Fruit fly (Drosophila melanogaster) whole organism, pupa: ENCODE results near the gene Gapdh2.
A peak's percentile ranks its signal among the peaks of the same experiment; 100 is the strongest.

Experiments
- CG10348 ChIP-seq: fragments of 200-800 bp; sonication (Bioruptor generic); IDR thresholded peaks from 2 replicates; pipeline ENCODE4 v1.3.6; 2022; ENCODE audit warnings: missing biosample characterization, missing genetic modification characterization
- CG12605 ChIP-seq: fragments of 200-800 bp; sonication (Bioruptor generic); IDR thresholded peaks from 2 replicates; pipeline ENCODE4 v1.3.6; 2022; ENCODE audit warnings: missing biosample characterization, missing genetic modification characterization
- CG13204 ChIP-seq: fragments of 200-800 bp; sonication (Bioruptor generic); optimal IDR thresholded peaks from 2 replicates; lab custom pipeline; 2018; ENCODE audit warnings: missing biosample characterization, mild to moderate bottlenecking, missing genetic modification characterization, moderate library complexity
- CG14655 ChIP-seq: fragments of 200-800 bp; sonication (Bioruptor generic); optimal IDR thresholded peaks from 3 replicates; lab custom pipeline; 2017; ENCODE audit warnings: mild to moderate bottlenecking, missing biosample characterization, missing genetic modification reagents, missing genetic modification characterization
- CG15710 ChIP-seq: fragments of 200-800 bp; sonication (Bioruptor generic); optimal IDR thresholded peaks from 2 replicates; lab custom pipeline; 2018; ENCODE audit warnings: missing biosample characterization, mild to moderate bottlenecking, missing genetic modification characterization, moderate library complexity
- CG17806 ChIP-seq: fragments of 200-800 bp; sonication (Bioruptor generic); optimal IDR thresholded peaks from 2 replicates; lab custom pipeline; 2018; ENCODE audit warnings: missing biosample characterization, mild to moderate bottlenecking, missing genetic modification characterization, moderate library complexity
- CG32121 ChIP-seq: fragments of 200-800 bp; sonication (Bioruptor generic); IDR thresholded peaks from 2 replicates; pipeline ENCODE4 v1.3.6; 2022; ENCODE audit warnings: missing biosample characterization, missing genetic modification characterization
- CG34367 ChIP-seq: fragments of 200-800 bp; sonication (Bioruptor generic); optimal IDR thresholded peaks from 2 replicates; lab custom pipeline; 2018; ENCODE audit warnings: missing biosample characterization, mild to moderate bottlenecking, missing genetic modification characterization
- CG4496 ChIP-seq: fragments of 200-800 bp; sonication (Bioruptor generic); IDR thresholded peaks from 3 replicates; pipeline ENCODE4 v1.3.6; 2022; ENCODE audit warnings: missing biosample characterization, missing genetic modification characterization
- CG8159 ChIP-seq: fragments of 200-800 bp; sonication (Bioruptor generic); optimal IDR thresholded peaks from 3 replicates; lab custom pipeline; 2018; ENCODE audit warnings: missing biosample characterization, mild to moderate bottlenecking, missing genetic modification characterization, moderate library complexity
- CG8301 ChIP-seq: fragments of 200-800 bp; sonication (Bioruptor generic); optimal IDR thresholded peaks from 2 replicates; lab custom pipeline; 2018; ENCODE audit warnings: missing biosample characterization, mild to moderate bottlenecking, missing genetic modification characterization
- CG9948 ChIP-seq: fragments of 200-800 bp; sonication (Bioruptor generic); optimal IDR thresholded peaks from 2 replicates; lab custom pipeline; 2018; ENCODE audit warnings: missing biosample characterization, mild to moderate bottlenecking, missing genetic modification characterization, moderate library complexity
- D1 ChIP-seq: fragments of 200-800 bp; sonication (Bioruptor generic); optimal IDR thresholded peaks from 2 replicates; lab custom pipeline; 2018; ENCODE audit warnings: missing biosample characterization, mild to moderate bottlenecking, missing genetic modification characterization, moderate library complexity
- EcR ChIP-seq: fragments of 200-800 bp; sonication (Bioruptor generic); optimal IDR thresholded peaks from 3 replicates; lab custom pipeline; 2019; ENCODE audit warnings: missing biosample characterization, missing genetic modification characterization, mild to moderate bottlenecking, moderate library complexity, missing genetic modification reagents
- Ets98B ChIP-seq: fragments of 200-800 bp; sonication (Bioruptor generic); IDR thresholded peaks from 2 replicates; pipeline ENCODE4 v1.3.6; 2022; ENCODE audit warnings: missing biosample characterization, missing genetic modification characterization
- Pif1A ChIP-seq: fragments of 200-800 bp; sonication (Bioruptor generic); optimal IDR thresholded peaks from 3 replicates; lab custom pipeline; 2016; ENCODE audit warnings: missing biosample characterization, missing genetic modification characterization
- Pif1B ChIP-seq: fragments of 200-800 bp; sonication (Bioruptor generic); optimal IDR thresholded peaks from 3 replicates; lab custom pipeline; 2016; ENCODE audit warnings: missing biosample characterization, missing genetic modification characterization
- Snoo ChIP-seq: fragments of 200-800 bp; sonication (Bioruptor generic); optimal IDR thresholded peaks from 3 replicates; lab custom pipeline; 2017; ENCODE audit warnings: missing biosample characterization, mild to moderate bottlenecking, missing genetic modification characterization, inconsistent platforms
- fd96Ca ChIP-seq: fragments of 200-800 bp; sonication (Bioruptor generic); IDR thresholded peaks from 3 replicates; pipeline ENCODE4 v1.3.6; 2022; ENCODE audit warnings: missing biosample characterization, missing genetic modification characterization
- gl ChIP-seq: fragments of 200-800 bp; sonication (Bioruptor generic); optimal IDR thresholded peaks from 2 replicates; lab custom pipeline; 2018; ENCODE audit warnings: missing biosample characterization, mild to moderate bottlenecking, missing genetic modification characterization
- rn ChIP-seq: fragments of 200-800 bp; sonication (Bioruptor generic); IDR thresholded peaks from 2 replicates; pipeline ENCODE4 v1.3.6; 2022; ENCODE audit warnings: missing biosample characterization, missing genetic modification characterization

The Gapdh2 gene

dm6 chrX:15886411-15887246, 18.7 kb downstream of the Gapdh2 start:
- TF ChIP-seq CG9948 (tag; lab: Kevin White, UChicago) (peak; percentile 79), CG13204 (GFP tag; lab: Kevin White, UChicago) (peak; percentile 91), CG8301 (tag; lab: Kevin White, UChicago) (peak; percentile 81), Pif1A (GFP tag; lab: Kevin White, UChicago) (peak; percentile 94), CG14655 (GFP tag; lab: Kevin White, UChicago) (peak; percentile 34), rn (GFP tag; lab: Robert Waterston, UW) (peak; percentile 57), CG17806 (tag; lab: Kevin White, UChicago) (peak; percentile 84), CG4496 (peak; percentile 94), CG10348 (GFP tag; lab: Robert Waterston, UW) (no peak), CG12605 (peak; percentile 97), CG32121 (peak; percentile 91), fd96Ca (peak; percentile 91), CG34367 (peak; percentile 94), Pif1B (peak; percentile 91), CG8159 (peak; percentile 86), Snoo (tag; lab: Kevin White, UChicago) (peak; percentile 54), Ets98B (GFP tag; lab: Robert Waterston, UW) (peak; percentile 94), CG15710 (tag; lab: Kevin White, UChicago) (peak; percentile 91), EcR (GFP tag; lab: Kevin White, UChicago) (peak; percentile 65), gl (tag; lab: Kevin White, UChicago) (peak; percentile 97), D1 (tag; lab: Kevin White, UChicago) (no peak)

- TF ChIP-seq CG15710 (tag; lab: Kevin White, UChicago) (no peak), Pif1A (GFP tag; lab: Kevin White, UChicago) (no peak), CG4496 (peak; percentile 6; the same call in 1 of the 3 replicates), CG12605 (no peak)
- TF ChIP-seq, all 21 proteins: peak for 1
These were observed 19.3 kb downstream of the Gapdh2 start, which contains the start of gene tay for dm6 chrX:15887247-15887616. Gene tay, minus strand, starts transcription at chrX:15887311.

- TF ChIP-seq Pif1B (no peak), Snoo (tag; lab: Kevin White, UChicago) (no peak)
- TF ChIP-seq, all 21 proteins: peak for 0
These were observed 20.8 kb downstream of the Gapdh2 start for dm6 chrX:15888763-15889162.

- no peak for TF ChIP-seq CG17806 (tag; lab: Kevin White, UChicago)
- peak; percentile 32 for TF ChIP-seq CG15710 (tag; lab: Kevin White, UChicago)
- peak; percentile 13 for TF ChIP-seq Snoo (tag; lab: Kevin White, UChicago)
- TF ChIP-seq CG4496 = peak; percentile 16; the same call in 1 of the 3 replicates
- TF ChIP-seq Ets98B (GFP tag; lab: Robert Waterston, UW) = no peak
- TF ChIP-seq rn (GFP tag; lab: Robert Waterston, UW) = no peak
- no peak for TF ChIP-seq Pif1A (GFP tag; lab: Kevin White, UChicago)
- TF ChIP-seq gl (tag; lab: Kevin White, UChicago) = peak; percentile 5
- no peak for TF ChIP-seq CG10348 (GFP tag; lab: Robert Waterston, UW)
- TF ChIP-seq CG9948 (tag; lab: Kevin White, UChicago) = peak; percentile 32
- TF ChIP-seq Pif1B = no peak
- TF ChIP-seq CG34367 = peak; percentile 18
- TF ChIP-seq CG8301 (tag; lab: Kevin White, UChicago) = no peak
- TF ChIP-seq CG8159 = peak; percentile 64
- TF ChIP-seq CG14655 (GFP tag; lab: Kevin White, UChicago) = no peak
- TF ChIP-seq CG13204 (GFP tag; lab: Kevin White, UChicago) = no peak
- TF ChIP-seq EcR (GFP tag; lab: Kevin White, UChicago) = no peak
- TF ChIP-seq D1 (tag; lab: Kevin White, UChicago) = no peak
These were observed 22.0 kb downstream of the Gapdh2 start, which contains the start of the genes MSBP and CG15916 for dm6 chrX:15889780-15890608. Gene MSBP, minus strand, starts transcription at chrX:15890109. Gene CG15916, plus strand, starts transcription at chrX:15890589.

- TF ChIP-seq CG32121 (no peak), EcR (GFP tag; lab: Kevin White, UChicago) (no peak), gl (tag; lab: Kevin White, UChicago) (no peak), CG14655 (GFP tag; lab: Kevin White, UChicago) (no peak), CG17806 (tag; lab: Kevin White, UChicago) (no peak), CG10348 (GFP tag; lab: Robert Waterston, UW) (no peak), CG8301 (tag; lab: Kevin White, UChicago) (no peak), Snoo (tag; lab: Kevin White, UChicago) (no peak), fd96Ca (no peak), Pif1A (GFP tag; lab: Kevin White, UChicago) (no peak), CG15710 (tag; lab: Kevin White, UChicago) (no peak), CG13204 (GFP tag; lab: Kevin White, UChicago) (no peak), D1 (tag; lab: Kevin White, UChicago) (no peak), CG9948 (tag; lab: Kevin White, UChicago) (no peak), CG4496 (no peak), CG12605 (no peak), CG34367 (no peak)
These were observed 23.8 kb downstream of the Gapdh2 start, which contains the start of gene shi for dm6 chrX:15891606-15892345. Gene shi, plus strand, starts transcription at chrX:15892116.
